Fruit fly (Drosophila melanogaster) S2 (cell line): ENCODE results near the gene Mrtf.

Source experiments
- CG8478 ChIP-seq: fragments of >200 bp; optimal IDR thresholded peaks from 2 replicates; lab custom pipeline; 2018
- CTCF ChIP-seq, 2 experiments: fragments of >200 bp; optimal IDR thresholded peaks; 2 replicates each; lab custom pipeline; 2018

dm6 chr3L:2805137-2805955, 39.0 kb upstream of the Mrtf start:
- TF ChIP-seq CTCF (optimal IDR thresholded peaks at IDR 0.05; lab: Kevin White, UChicago) (no peak), CG8478 (lab: Kevin White, UChicago) (no peak)
